Worm (Caenorhabditis elegans) whole organism, L4 larva: ENCODE data around the gene srx-41.

Source experiments
- ama-1 ChIP-seq: fragments of 150-350 bp; optimal IDR thresholded peaks from 2 replicates; lab custom pipeline; 2014; ENCODE audit warnings: inconsistent platforms, mixed read lengths
- fkh-10 ChIP-seq: fragments of 150-350 bp; optimal IDR thresholded peaks from 2 replicates; lab custom pipeline; 2014; ENCODE audit warnings: missing biosample characterization, missing genetic modification reagents, missing genetic modification characterization
- fos-1 ChIP-seq: fragments of 150-350 bp; optimal IDR thresholded peaks from 2 replicates; lab custom pipeline; 2014; ENCODE audit warnings: missing biosample characterization, missing genetic modification characterization
- madf-9 ChIP-seq: fragments of 200-800 bp; sonication (Bioruptor generic); conservative IDR thresholded peaks from 2 replicates; pipeline ENCODE4 v1.3.6; 2022; ENCODE audit warnings: missing genetic modification reagents, missing genetic modification characterization, missing compliant biosample characterization
- nhr-77 ChIP-seq: fragments of 150-350 bp; optimal IDR thresholded peaks from 2 replicates; lab custom pipeline; 2014; ENCODE audit warnings: missing biosample characterization, missing genetic modification characterization
- pqm-1 ChIP-seq: sonication (generic microtip); optimal IDR thresholded peaks from 2 replicates; lab custom pipeline; 2017; ENCODE audit warnings: missing biosample characterization, missing genetic modification characterization
- saeg-2 ChIP-seq: fragments of 200-800 bp; sonication (Bioruptor generic); IDR thresholded peaks from 2 replicates; pipeline ENCODE4 v1.3.6; 2022; ENCODE audit warnings: missing genetic modification reagents, missing genetic modification characterization, missing compliant biosample characterization
- unc-39 ChIP-seq: sonication (generic microtip); optimal IDR thresholded peaks from 2 replicates; lab custom pipeline; 2017; ENCODE audit warnings: missing biosample characterization, missing genetic modification characterization

ce11 chrV:3613042-3613441 lies 23.9 kb downstream of the srx-41 start:
- no peak for TF ChIP-seq nhr-77
- no peak for TF ChIP-seq ama-1 (lab: Kevin White, UChicago)
- TF ChIP-seq madf-9 (GFP tag; lab: Robert Waterston, UW) = no peak
- TF ChIP-seq fkh-10 (GFP tag; lab: Kevin White, UChicago) = no peak
- no peak for TF ChIP-seq pqm-1 (tag; lab: Kevin White, UChicago)
- TF ChIP-seq saeg-2 (GFP tag; lab: Robert Waterston, UW) = no peak
- TF ChIP-seq fos-1 = no peak
- TF ChIP-seq unc-39 (tag; lab: Kevin White, UChicago) = no peak
